Fruit fly (Drosophila melanogaster) S2 (cell line): Measurements from ENCODE around the gene Uggt.

Source experiments
- CG8478 ChIP-seq: fragments of >200 bp; optimal IDR thresholded peaks from 2 replicates; lab custom pipeline; 2018
- CTCF ChIP-seq, 2 experiments: fragments of >200 bp; optimal IDR thresholded peaks; 2 replicates each; lab custom pipeline; 2018

DNA sequence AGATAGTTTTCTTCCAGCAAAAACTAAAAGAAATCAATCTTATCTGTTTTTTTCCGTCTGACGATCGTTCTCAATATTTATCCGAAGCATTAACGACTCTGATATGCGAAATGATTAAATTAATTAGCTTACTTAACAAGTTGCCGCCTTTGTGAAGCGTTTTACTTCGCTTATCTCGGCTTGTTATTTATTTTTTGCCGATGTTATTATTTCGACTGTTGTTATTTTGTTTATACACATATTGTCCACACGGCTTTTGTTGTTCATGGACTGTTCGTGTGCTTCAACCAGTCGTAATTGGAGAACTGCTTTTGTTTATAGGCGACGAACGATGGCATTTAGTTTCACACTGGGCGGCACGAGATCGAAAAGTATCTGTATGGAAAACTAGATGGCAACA is 39.3 kb upstream of the Uggt start:
- TF ChIP-seq CG8478 (lab: Kevin White, UChicago) = no peak
- no peak for TF ChIP-seq CTCF (optimal IDR thresholded peaks at IDR 0.05; lab: Kevin White, UChicago)
